Worm (Caenorhabditis elegans) whole organism, midembryonic: ENCODE results near the gene ldp-1.
"Not testable (repeated sequence)": the region's sequence is repeated elsewhere in the genome, so short reads cannot be mapped to it uniquely, and the experiment has no call there.

Experiments used
- T22C8.4 ChIP-seq: fragments of 200-800 bp; sonication (Bioruptor generic); IDR thresholded peaks from 2 replicates; pipeline ENCODE4 v1.3.6; 2022; ENCODE audit warnings: missing genetic modification characterization, missing compliant biosample characterization
- cog-1 ChIP-seq: sonication (generic microtip); optimal IDR thresholded peaks from 2 replicates; lab custom pipeline; 2016; ENCODE audit warnings: missing genetic modification characterization, missing compliant biosample characterization
- flt-1 ChIP-seq: fragments of 200-800 bp; sonication (Bioruptor generic); IDR thresholded peaks from 2 replicates; pipeline ENCODE4 v1.3.6; 2022; ENCODE audit warnings: missing genetic modification characterization, missing compliant biosample characterization
- klf-2 ChIP-seq: fragments of 200-800 bp; sonication (Bioruptor generic); conservative IDR thresholded peaks from 2 replicates; pipeline ENCODE4 v1.3.6; 2022; ENCODE audit warnings: missing genetic modification reagents, missing genetic modification characterization, missing compliant biosample characterization
- med-1 ChIP-seq: sonication (generic microtip); optimal IDR thresholded peaks from 2 replicates; lab custom pipeline; 2017; ENCODE audit warnings: missing genetic modification characterization, mild to moderate bottlenecking, missing compliant biosample characterization, antibody characterized with exemption, missing genetic modification reagents; ENCODE audit not compliant: insufficient read depth
- ref-1 ChIP-seq: fragments of 200-800 bp; sonication (Bioruptor generic); conservative IDR thresholded peaks from 2 replicates; pipeline ENCODE4 v1.3.6; 2022; ENCODE audit warnings: missing genetic modification reagents, missing genetic modification characterization, missing compliant biosample characterization
- tab-1 ChIP-seq: fragments of 200-800 bp; sonication (Bioruptor generic); IDR thresholded peaks from 2 replicates; pipeline ENCODE4 v1.3.6; 2022; ENCODE audit warnings: missing genetic modification characterization, missing compliant biosample characterization
- ztf-23 ChIP-seq: fragments of 200-800 bp; sonication (Bioruptor generic); IDR thresholded peaks from 2 replicates; pipeline ENCODE4 v1.3.6; 2022; ENCODE audit warnings: missing genetic modification reagents, missing genetic modification characterization, missing compliant biosample characterization
- ztf-29 ChIP-seq: fragments of 200-800 bp; sonication (Bioruptor generic); IDR thresholded peaks from 2 replicates; pipeline ENCODE4 v1.3.6; 2022; ENCODE audit warnings: missing genetic modification reagents, missing genetic modification characterization, missing compliant biosample characterization

ldp-1 gene

DNA sequence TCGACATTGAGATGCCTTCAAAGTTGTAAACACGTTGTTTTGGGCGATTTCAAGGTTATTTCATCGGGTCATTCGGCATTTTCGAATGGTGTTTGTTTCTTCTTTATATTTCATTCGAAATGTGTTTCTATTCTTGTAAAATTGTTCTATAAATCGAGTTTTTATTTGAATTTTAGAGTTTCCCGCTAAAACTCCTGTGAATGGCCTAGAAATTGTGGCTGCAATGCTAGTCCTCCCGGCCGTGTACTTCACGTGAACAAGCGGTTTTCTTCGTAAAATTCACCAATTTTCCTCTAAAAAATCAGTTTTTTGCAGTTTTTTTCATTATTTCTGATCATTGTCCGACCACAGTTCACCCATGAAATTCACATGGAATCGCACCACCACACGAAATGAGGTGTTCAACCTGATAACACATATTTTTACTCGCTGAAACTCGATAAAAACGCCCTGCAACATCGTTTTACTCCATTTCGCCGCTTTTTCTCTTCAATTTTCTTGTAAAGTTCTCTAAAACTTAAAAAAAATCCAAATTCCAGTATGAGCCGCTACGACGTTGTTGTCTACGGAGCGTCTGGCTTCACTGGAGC, at the start of gene ldp-1:
TSS of gene ldp-1 (plus strand) at position 540 of the 590 bp plus-strand sequence.
- TF ChIP-seq T22C8.4 (GFP tag; lab: Robert Waterston, UW) (0 out of 2 replicates have a peak, but pooled peaks have one; percentile 3), med-1 (GFP tag; lab: Kevin White, UChicago) (no peak), cog-1 (tag; lab: Kevin White, UChicago) (peak; percentile 49), flt-1 (GFP tag; lab: Robert Waterston, UW) (peak; percentile 22; the same call in 1 of the 2 replicates), ref-1 (GFP tag; lab: Robert Waterston, UW) (no peak)

DNA sequence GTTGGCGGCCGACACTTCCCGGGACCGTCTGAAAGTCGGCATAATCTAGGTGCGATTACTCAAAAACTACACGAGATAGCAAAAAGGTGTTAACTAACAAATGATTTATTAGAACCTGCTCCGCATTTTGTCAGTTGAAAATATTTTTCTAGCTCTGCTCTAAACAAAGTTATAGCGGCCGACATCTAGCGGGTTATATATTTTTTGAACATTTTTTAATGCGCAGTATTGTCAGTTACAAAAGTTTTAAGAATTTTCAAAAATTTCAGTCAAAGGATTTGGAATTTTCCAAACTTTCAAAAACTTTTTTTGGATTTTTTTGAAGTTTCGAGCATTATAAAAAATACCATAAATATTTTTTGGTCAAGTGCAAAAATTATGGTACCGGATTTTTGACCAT, 46.1 kb upstream of the ldp-1 start:
- TF ChIP-seq ztf-29 (GFP tag; lab: Robert Waterston, UW): no peak
- TF ChIP-seq ref-1 (GFP tag; lab: Robert Waterston, UW): no peak
- no peak for TF ChIP-seq T22C8.4 (GFP tag; lab: Robert Waterston, UW)
- TF ChIP-seq tab-1 (GFP tag; lab: Robert Waterston, UW): no peak
- TF ChIP-seq flt-1 (GFP tag; lab: Robert Waterston, UW): no peak
- TF ChIP-seq med-1 (GFP tag; lab: Kevin White, UChicago): no peak
- TF ChIP-seq ztf-23 (GFP tag; lab: Robert Waterston, UW): no peak
- TF ChIP-seq cog-1 (tag; lab: Kevin White, UChicago): no peak
- TF ChIP-seq klf-2: no peak

- TF ChIP-seq cog-1 (tag; lab: Kevin White, UChicago): no peak
- TF ChIP-seq tab-1 (GFP tag; lab: Robert Waterston, UW): no peak
- TF ChIP-seq flt-1 (GFP tag; lab: Robert Waterston, UW): no peak
- no peak for TF ChIP-seq klf-2
- no peak for TF ChIP-seq T22C8.4 (GFP tag; lab: Robert Waterston, UW)
- TF ChIP-seq ztf-23 (GFP tag; lab: Robert Waterston, UW): no peak
- TF ChIP-seq ref-1 (GFP tag; lab: Robert Waterston, UW): no peak
- no peak for TF ChIP-seq med-1 (GFP tag; lab: Kevin White, UChicago)
- TF ChIP-seq ztf-29 (GFP tag; lab: Robert Waterston, UW): no peak
Measured at ce11 chrV:2081894-2082293, 45.4 kb upstream of the ldp-1 start.

- TF ChIP-seq klf-2 (0 out of 2 replicates have a peak, but pooled peaks have one; percentile 10), flt-1 (GFP tag; lab: Robert Waterston, UW) (no peak), med-1 (GFP tag; lab: Kevin White, UChicago) (no peak), ref-1 (GFP tag; lab: Robert Waterston, UW) (no peak), ztf-23 (GFP tag; lab: Robert Waterston, UW) (no peak), ztf-29 (GFP tag; lab: Robert Waterston, UW) (no peak)
Measured at ce11 chrV:2083869-2084268, 43.5 kb upstream of the ldp-1 start.

ce11 chrV:2085745-2086267, 41.5 kb upstream of the ldp-1 start, which contains the start of gene F36F12.3:
Gene F36F12.3, plus strand, starts transcription at chrV:2085795.
- not testable (repeated sequence) for TF ChIP-seq cog-1 (tag; lab: Kevin White, UChicago); ref-1 (GFP tag; lab: Robert Waterston, UW); flt-1 (GFP tag; lab: Robert Waterston, UW)

DNA sequence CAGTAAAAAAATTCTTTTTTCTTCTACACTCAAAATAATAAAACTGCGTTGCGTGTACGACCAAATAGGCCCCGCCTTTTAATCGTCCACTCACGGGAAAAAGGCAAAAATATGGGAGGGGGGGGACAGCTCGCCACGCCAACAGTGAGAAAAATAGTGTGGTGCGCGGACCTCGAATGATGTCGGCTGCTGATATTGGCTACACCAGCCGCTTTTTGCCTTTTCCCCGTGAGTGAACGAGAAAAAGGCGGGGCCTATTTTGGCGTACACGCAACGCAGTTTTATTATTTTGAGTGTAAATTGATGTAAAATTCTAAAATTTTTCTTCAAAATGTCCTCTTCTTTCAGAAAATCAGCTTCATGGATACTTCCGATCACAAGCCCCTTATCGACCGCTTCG, 37.0 kb upstream of the ldp-1 start, which contains the start of gene ztf-28:
TSS of gene ztf-28 (plus strand) at position 349 of the 400 bp plus-strand sequence.
- TF ChIP-seq ref-1 (GFP tag; lab: Robert Waterston, UW); T22C8.4 (GFP tag; lab: Robert Waterston, UW); cog-1 (tag; lab: Kevin White, UChicago): not testable (repeated sequence)

- TF ChIP-seq cog-1 (tag; lab: Kevin White, UChicago) (no peak), T22C8.4 (GFP tag; lab: Robert Waterston, UW) (no peak), ztf-29 (GFP tag; lab: Robert Waterston, UW) (no peak), klf-2 (no peak), tab-1 (GFP tag; lab: Robert Waterston, UW) (no peak), ref-1 (GFP tag; lab: Robert Waterston, UW) (no peak), flt-1 (GFP tag; lab: Robert Waterston, UW) (no peak), ztf-23 (GFP tag; lab: Robert Waterston, UW) (no peak), med-1 (GFP tag; lab: Kevin White, UChicago) (no peak)
Measured at ce11 chrV:2095204-2095603, 32.1 kb upstream of the ldp-1 start, which contains the start of gene F36F12.2. Gene F36F12.2, minus strand, starts transcription at chrV:2095304.

DNA sequence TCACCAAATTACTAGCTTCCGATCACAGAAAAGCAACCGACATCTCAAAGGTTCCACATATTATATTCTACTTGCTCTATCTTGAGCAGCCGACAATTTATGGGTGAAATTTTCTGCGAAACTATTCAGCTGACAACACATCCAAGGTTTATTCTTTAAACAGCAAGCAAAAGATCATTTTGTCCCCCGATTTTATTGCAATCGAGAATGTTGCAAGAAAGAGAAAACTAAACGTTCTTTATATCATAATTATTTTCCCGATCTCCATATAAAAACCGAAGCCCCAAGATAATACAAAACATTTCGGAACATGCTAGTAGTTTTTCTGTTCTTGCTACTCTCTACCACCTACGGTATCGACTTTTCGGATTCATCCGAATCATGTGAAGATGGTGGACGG, 31.6 kb upstream of the ldp-1 start, which contains the start of gene clec-207:
TSS of gene clec-207 (plus strand) at position 301 of the 400 bp plus-strand sequence.
- TF ChIP-seq ztf-23 (GFP tag; lab: Robert Waterston, UW): no peak

- TF ChIP-seq cog-1 (tag; lab: Kevin White, UChicago): no peak
Measured at ce11 chrV:2097653-2098052, 29.7 kb upstream of the ldp-1 start, which contains the start of gene clec-208. Gene clec-208, plus strand, starts transcription at chrV:2097953.

- no peak for TF ChIP-seq T22C8.4 (GFP tag; lab: Robert Waterston, UW)
- no peak for TF ChIP-seq klf-2
- TF ChIP-seq tab-1 (GFP tag; lab: Robert Waterston, UW): no peak
Measured at ce11 chrV:2099040-2099439, 28.3 kb upstream of the ldp-1 start, which contains the start of gene F36F12.7. Gene F36F12.7, plus strand, starts transcription at chrV:2099340.
